Worm (Caenorhabditis elegans) whole organism, late embryonic: ENCODE results near the gene droe-8.
"Not testable (repeated sequence)": the region's sequence is repeated elsewhere in the genome, so short reads cannot be mapped to it uniquely, and the experiment has no call there.

ENCODE experiments used
- C08G9.2 ChIP-seq: sonication (generic microtip); optimal IDR thresholded peaks from 2 replicates; lab custom pipeline; 2016; ENCODE audit warnings: mild to moderate bottlenecking, missing genetic modification characterization, moderate library complexity, missing compliant biosample characterization
- K02D7.2 ChIP-seq: sonication (generic microtip); optimal IDR thresholded peaks from 2 replicates; lab custom pipeline; 2017; ENCODE audit warnings: mild to moderate bottlenecking, missing genetic modification characterization, missing compliant biosample characterization
- K09A11.1 ChIP-seq: sonication (generic microtip); optimal IDR thresholded peaks from 2 replicates; lab custom pipeline; 2017; ENCODE audit warnings: antibody characterized with exemption, mild to moderate bottlenecking, missing genetic modification characterization, missing compliant biosample characterization; ENCODE audit not compliant: insufficient read depth
- T23F11.4 ChIP-seq: fragments of 200-800 bp; sonication (Bioruptor generic); optimal IDR thresholded peaks from 2 replicates; lab custom pipeline; 2018; ENCODE audit warnings: mild to moderate bottlenecking, missing genetic modification characterization, missing compliant biosample characterization
- Y22D7AL.16 ChIP-seq: sonication (generic microtip); optimal IDR thresholded peaks from 2 replicates; lab custom pipeline; 2016; ENCODE audit warnings: missing genetic modification characterization, missing compliant biosample characterization
- ama-1 ChIP-seq: fragments of 150-350 bp; optimal IDR thresholded peaks from 2 replicates; lab custom pipeline; 2014
- ceh-14 ChIP-seq: sonication (generic microtip); optimal IDR thresholded peaks from 2 replicates; lab custom pipeline; 2016; ENCODE audit warnings: missing genotype, missing genetic modification characterization, missing compliant biosample characterization
- ceh-18 ChIP-seq: sonication (generic microtip); optimal IDR thresholded peaks from 2 replicates; lab custom pipeline; 2016; ENCODE audit warnings: missing genetic modification characterization, missing compliant biosample characterization
- ceh-22 ChIP-seq: sonication (generic microtip); optimal IDR thresholded peaks from 2 replicates; lab custom pipeline; 2017; ENCODE audit warnings: missing biosample characterization, missing genetic modification characterization
- ceh-24 ChIP-seq: sonication (generic microtip); optimal IDR thresholded peaks from 2 replicates; lab custom pipeline; 2016; ENCODE audit warnings: mild to moderate bottlenecking, missing genetic modification characterization, missing compliant biosample characterization
- ceh-31 ChIP-seq: sonication (generic microtip); optimal IDR thresholded peaks from 2 replicates; lab custom pipeline; 2016; ENCODE audit warnings: missing genetic modification characterization, missing compliant biosample characterization
- ceh-34 ChIP-seq: sonication (generic microtip); optimal IDR thresholded peaks from 2 replicates; lab custom pipeline; 2016; ENCODE audit warnings: mild to moderate bottlenecking, missing genetic modification characterization, missing compliant biosample characterization
- ceh-48 ChIP-seq: sonication (generic microtip); optimal IDR thresholded peaks from 2 replicates; lab custom pipeline; 2016; ENCODE audit warnings: missing genetic modification characterization, inconsistent platforms, missing compliant biosample characterization
- ceh-9 ChIP-seq: sonication (generic microtip); optimal IDR thresholded peaks from 2 replicates; lab custom pipeline; 2016; ENCODE audit warnings: mild to moderate bottlenecking, missing genetic modification characterization, inconsistent platforms, missing compliant biosample characterization
- dmd-4 ChIP-seq: sonication (generic microtip); optimal IDR thresholded peaks from 2 replicates; lab custom pipeline; 2016; ENCODE audit warnings: borderline replicate concordance, missing genetic modification characterization, missing compliant biosample characterization
- elt-2 ChIP-seq: sonication (generic microtip); optimal IDR thresholded peaks from 2 replicates; lab custom pipeline; 2016; ENCODE audit warnings: missing genetic modification reagents, missing genetic modification characterization, missing compliant biosample characterization
- elt-4 ChIP-seq: sonication (generic microtip); optimal IDR thresholded peaks from 2 replicates; lab custom pipeline; 2016; ENCODE audit warnings: missing genetic modification characterization, missing compliant biosample characterization
- fax-1 ChIP-seq: sonication (generic microtip); optimal IDR thresholded peaks from 2 replicates; lab custom pipeline; 2016; ENCODE audit warnings: missing genotype, missing genetic modification characterization, missing compliant biosample characterization
- fkh-10 ChIP-seq: fragments of 150-350 bp; optimal IDR thresholded peaks from 2 replicates; lab custom pipeline; 2014; ENCODE audit warnings: missing biosample characterization, missing genetic modification reagents, missing genetic modification characterization
- gmeb-2 ChIP-seq: sonication (generic microtip); optimal IDR thresholded peaks from 2 replicates; lab custom pipeline; 2016; ENCODE audit warnings: missing genetic modification characterization, inconsistent platforms, missing compliant biosample characterization
- hlh-15 ChIP-seq: sonication (generic microtip); optimal IDR thresholded peaks from 2 replicates; lab custom pipeline; 2016; ENCODE audit warnings: missing genetic modification characterization, missing compliant biosample characterization
- madf-2 ChIP-seq: sonication (generic microtip); optimal IDR thresholded peaks from 2 replicates; lab custom pipeline; 2017; ENCODE audit warnings: missing genetic modification characterization, missing compliant biosample characterization
- mec-3 ChIP-seq: sonication (generic microtip); optimal IDR thresholded peaks from 2 replicates; lab custom pipeline; 2016; ENCODE audit warnings: borderline replicate concordance, missing genetic modification characterization, missing compliant biosample characterization
- nhr-232 ChIP-seq: sonication (generic microtip); optimal IDR thresholded peaks from 2 replicates; lab custom pipeline; 2016; ENCODE audit warnings: missing genetic modification characterization, missing compliant biosample characterization
- odd-2 ChIP-seq: sonication (generic microtip); optimal IDR thresholded peaks from 2 replicates; lab custom pipeline; 2017; ENCODE audit warnings: antibody characterized with exemption, mild to moderate bottlenecking, missing genetic modification characterization, missing compliant biosample characterization
- pat-9 ChIP-seq: fragments of 200-800 bp; sonication (Bioruptor generic); optimal IDR thresholded peaks from 2 replicates; lab custom pipeline; 2018; ENCODE audit warnings: mild to moderate bottlenecking, missing genetic modification characterization, moderate library complexity, missing compliant biosample characterization
- pax-1 ChIP-seq: fragments of 150-350 bp; optimal IDR thresholded peaks from 2 replicates; lab custom pipeline; 2014; ENCODE audit warnings: missing biosample characterization, missing genetic modification characterization
- pros-1 ChIP-seq: fragments of 150-350 bp; optimal IDR thresholded peaks from 2 replicates; lab custom pipeline; 2014; ENCODE audit warnings: missing biosample characterization, missing genetic modification reagents, missing genetic modification characterization
- ref-2 ChIP-seq: sonication (generic microtip); optimal IDR thresholded peaks from 2 replicates; lab custom pipeline; 2016; ENCODE audit warnings: missing genetic modification characterization, missing compliant biosample characterization
- rnt-1 ChIP-seq: sonication (generic microtip); optimal IDR thresholded peaks from 2 replicates; lab custom pipeline; 2016; ENCODE audit warnings: missing genetic modification characterization, missing compliant biosample characterization
- sdc-2 ChIP-seq: sonication (generic microtip); optimal IDR thresholded peaks from 2 replicates; lab custom pipeline; 2016; ENCODE audit warnings: missing genotype, missing genetic modification characterization, missing compliant biosample characterization
- sox-2 ChIP-seq: fragments of 200-800 bp; sonication (Bioruptor generic); IDR thresholded peaks from 2 replicates; pipeline ENCODE4 v1.3.6; 2022; ENCODE audit warnings: missing genetic modification reagents, missing genetic modification characterization, missing compliant biosample characterization
- syd-9 ChIP-seq: sonication (generic microtip); optimal IDR thresholded peaks from 2 replicates; lab custom pipeline; 2016; ENCODE audit warnings: mild to moderate bottlenecking, missing genetic modification characterization, moderate library complexity, missing compliant biosample characterization
- unc-42 ChIP-seq: sonication (generic microtip); optimal IDR thresholded peaks from 2 replicates; lab custom pipeline; 2016; ENCODE audit warnings: missing genotype, missing genetic modification characterization, missing compliant biosample characterization
- unc-55 ChIP-seq: sonication (generic microtip); optimal IDR thresholded peaks from 2 replicates; lab custom pipeline; 2017; ENCODE audit warnings: missing biosample characterization, missing genetic modification reagents, missing genetic modification characterization

droe-8 gene

ce11 chrV:8687707-8688106, 38.6 kb upstream of the droe-8 start, which contains the start of gene ZC190.8:
TSS of gene ZC190.8 (minus strand) at chrV:8687807.
- TF ChIP-seq pax-1 (tag; lab: Kevin White, UChicago) = no peak
- TF ChIP-seq sox-2 = no peak
- no peak for TF ChIP-seq gmeb-2
- TF ChIP-seq nhr-232 (tag; lab: Kevin White, UChicago) = no peak
- no peak for TF ChIP-seq ceh-34 (tag; lab: Kevin White, UChicago)
- TF ChIP-seq syd-9 (tag; lab: Kevin White, UChicago) = no peak
- TF ChIP-seq K09A11.1 (tag; lab: Kevin White, UChicago) = no peak
- TF ChIP-seq Y22D7AL.16 (tag; lab: Kevin White, UChicago) = no peak
- TF ChIP-seq elt-4 (tag; lab: Kevin White, UChicago) = no peak
- no peak for TF ChIP-seq ceh-24 (tag; lab: Kevin White, UChicago)
- no peak for TF ChIP-seq mec-3 (tag; lab: Kevin White, UChicago)
- TF ChIP-seq odd-2 (tag; lab: Kevin White, UChicago) = no peak
- no peak for TF ChIP-seq K02D7.2 (tag; lab: Kevin White, UChicago)
- no peak for TF ChIP-seq elt-2 (tag; lab: Kevin White, UChicago)
- no peak for TF ChIP-seq pat-9 (tag; lab: Kevin White, UChicago)

- not testable (repeated sequence) for TF ChIP-seq T23F11.4 (GFP tag; lab: Kevin White, UChicago); unc-55 (GFP tag; lab: Kevin White, UChicago); sdc-2
Measured at ce11 chrV:8696218-8696617, 30.1 kb upstream of the droe-8 start, which contains the start of gene ZC190.10. TSS of gene ZC190.10 (minus strand) at chrV:8696318.

- no peak for TF ChIP-seq madf-2
- no peak for TF ChIP-seq ama-1 (lab: Kevin White, UChicago)
- no peak for TF ChIP-seq ceh-31 (tag; lab: Kevin White, UChicago)
- no peak for TF ChIP-seq ceh-34 (tag; lab: Kevin White, UChicago)
- no peak for TF ChIP-seq T23F11.4 (GFP tag; lab: Kevin White, UChicago)
- TF ChIP-seq ceh-48 (tag; lab: Kevin White, UChicago) = no peak
- no peak for TF ChIP-seq hlh-15
- TF ChIP-seq ceh-18 = no peak
- TF ChIP-seq ref-2 (tag; lab: Kevin White, UChicago) = no peak
- TF ChIP-seq pros-1 (tag; lab: Kevin White, UChicago) = no peak
- TF ChIP-seq ceh-22 (tag; lab: Kevin White, UChicago) = no peak
- no peak for TF ChIP-seq unc-42 (tag; lab: Kevin White, UChicago)
- no peak for TF ChIP-seq fkh-10 (GFP tag; lab: Kevin White, UChicago)
- TF ChIP-seq ceh-14 (tag; lab: Kevin White, UChicago) = no peak
- TF ChIP-seq ceh-9 (tag; lab: Kevin White, UChicago) = no peak
- TF ChIP-seq ceh-24 (tag; lab: Kevin White, UChicago) = no peak
- no peak for TF ChIP-seq C08G9.2 (tag; lab: Kevin White, UChicago)
- no peak for TF ChIP-seq rnt-1 (tag; lab: Kevin White, UChicago)
- TF ChIP-seq fax-1 (tag; lab: Kevin White, UChicago) = no peak
- no peak for TF ChIP-seq dmd-4 (tag; lab: Kevin White, UChicago)
Measured at ce11 chrV:8711910-8712309, 14.4 kb upstream of the droe-8 start, which contains the start of gene ZC178.2. TSS of gene ZC178.2 (minus strand) at chrV:8712010.

DNA sequence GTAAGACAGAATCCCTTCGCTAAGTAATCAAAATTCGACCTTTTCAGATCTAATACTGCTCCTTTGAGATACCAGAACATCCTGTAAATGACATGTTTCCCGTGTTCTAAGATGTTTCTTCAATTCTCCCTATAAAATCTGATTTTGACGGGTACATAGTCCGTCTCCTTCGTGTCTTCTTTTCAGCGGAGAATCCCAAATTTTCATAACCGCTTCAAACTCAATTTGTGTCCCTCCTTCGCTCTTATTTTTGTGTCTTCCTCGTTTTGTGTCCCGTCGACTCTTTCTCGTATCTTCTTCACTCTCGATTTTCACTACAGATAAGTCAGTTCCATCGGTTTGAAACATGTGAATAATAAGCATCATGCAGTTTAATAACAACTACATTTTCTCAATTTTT, 10.2 kb upstream of the droe-8 start, which contains the start of gene glr-5:
TSS of gene glr-5 (plus strand) at position 321 of the 400 bp plus-strand sequence.
- TF ChIP-seq unc-42 (tag; lab: Kevin White, UChicago) (peak; percentile 91), pat-9 (tag; lab: Kevin White, UChicago) (no peak)
